Fruit fly (Drosophila melanogaster): ENCODE measurements around the gene Rap1.

Rap1 gene

dm6 chr3L:1861794-1862447 is at the start of gene Rap1:
TSS of gene Rap1 (minus strand) at chr3L:1862239.
- TF ChIP-seq noc (tag; optimal IDR thresholded peaks at IDR 0.05): peak; percentile 58

dm6 chr3L:1910107-1910506 is 48.1 kb upstream of the Rap1 start, which contains the start of gene dsb:
TSS of gene dsb (minus strand) at chr3L:1910197.
- no peak for TF ChIP-seq noc (tag; optimal IDR thresholded peaks at IDR 0.05)

- TF ChIP-seq noc (tag; optimal IDR thresholded peaks at IDR 0.05): no peak
These were observed 47.0 kb upstream of the Rap1 start for dm6 chr3L:1909000-1909399.

- TF ChIP-seq noc (tag; optimal IDR thresholded peaks at IDR 0.05): no peak
These were observed 44.2 kb upstream of the Rap1 start for dm6 chr3L:1906208-1906607.

- no peak for TF ChIP-seq noc (tag; optimal IDR thresholded peaks at IDR 0.05)
These were observed 43.2 kb upstream of the Rap1 start for dm6 chr3L:1905273-1905672.

- TF ChIP-seq noc (tag; optimal IDR thresholded peaks at IDR 0.05): no peak
These were observed 42.4 kb upstream of the Rap1 start for dm6 chr3L:1904440-1904839.

dm6 chr3L:1900633-1901032 is 38.6 kb upstream of the Rap1 start:
- no peak for TF ChIP-seq noc (tag; optimal IDR thresholded peaks at IDR 0.05)

- no peak for TF ChIP-seq noc (tag; optimal IDR thresholded peaks at IDR 0.05)
These were observed 37.6 kb upstream of the Rap1 start for dm6 chr3L:1899616-1900015.

- no peak for TF ChIP-seq noc (tag; optimal IDR thresholded peaks at IDR 0.05)
These were observed 35.7 kb upstream of the Rap1 start for dm6 chr3L:1897709-1898108.

dm6 chr3L:1891914-1892313 is 29.9 kb upstream of the Rap1 start:
- TF ChIP-seq noc (tag; optimal IDR thresholded peaks at IDR 0.05): no peak

dm6 chr3L:1890941-1891340 is 28.9 kb upstream of the Rap1 start:
- TF ChIP-seq noc (tag; optimal IDR thresholded peaks at IDR 0.05): no peak

dm6 chr3L:1887929-1888529 is 26.0 kb upstream of the Rap1 start:
- TF ChIP-seq noc (tag; optimal IDR thresholded peaks at IDR 0.05): no peak

- no peak for TF ChIP-seq noc (tag; optimal IDR thresholded peaks at IDR 0.05)
These were observed 24.1 kb upstream of the Rap1 start for dm6 chr3L:1886125-1886544.

dm6 chr3L:1885436-1885835 is 23.4 kb upstream of the Rap1 start, which contains the start of gene Tmhs:
TSS of gene Tmhs (plus strand) at chr3L:1885657.
- TF ChIP-seq noc (tag; optimal IDR thresholded peaks at IDR 0.05): no peak

dm6 chr3L:1884652-1885051 is 22.6 kb upstream of the Rap1 start, which contains the start of gene Aprt:
TSS of gene Aprt (minus strand) at chr3L:1885019.
- peak; percentile 72 for TF ChIP-seq noc (tag; optimal IDR thresholded peaks at IDR 0.05)

- no peak for TF ChIP-seq noc (tag; optimal IDR thresholded peaks at IDR 0.05)
These were observed 21.0 kb upstream of the Rap1 start, which contains the start of gene CG13937 for dm6 chr3L:1882868-1883554. TSS of gene CG13937 (minus strand) at chr3L:1883041.

- peak; percentile 16 for TF ChIP-seq noc (tag; optimal IDR thresholded peaks at IDR 0.05)
These were observed 19.9 kb upstream of the Rap1 start for dm6 chr3L:1881919-1882318.

Measured in whole organism, larva.